Worm (Caenorhabditis elegans) whole organism, L4 larva: Measurements from ENCODE around the gene K07C11.8.

Source experiments
- F37D6.2 ChIP-seq: sonication (generic microtip); optimal IDR thresholded peaks from 2 replicates; lab custom pipeline; 2016; ENCODE audit warnings: mild to moderate bottlenecking, missing genetic modification characterization, missing compliant biosample characterization
- F49E8.2 ChIP-seq: sonication (generic microtip); optimal IDR thresholded peaks from 2 replicates; lab custom pipeline; 2016; ENCODE audit warnings: missing compliant biosample characterization, mild to moderate bottlenecking, missing genetic modification characterization, borderline replicate concordance
- Y48G9A.11 ChIP-seq: fragments of 200-800 bp; sonication (Bioruptor generic); IDR thresholded peaks from 2 replicates; pipeline ENCODE4 v1.3.6; 2022; ENCODE audit warnings: missing genetic modification reagents, missing genetic modification characterization, missing compliant biosample characterization
- ZK546.5 ChIP-seq, 2 experiments: sonication (generic microtip); optimal IDR thresholded peaks; 2 replicates each; lab custom pipeline; 2017; ENCODE audit warnings: missing biosample characterization in 2 of 2, missing genetic modification characterization in 2 of 2
- dpl-1 ChIP-seq: fragments of 150-350 bp; optimal IDR thresholded peaks from 2 replicates; lab custom pipeline; 2014; ENCODE audit warnings: missing biosample characterization, missing genetic modification reagents, missing genetic modification characterization
- fkh-10 ChIP-seq: fragments of 150-350 bp; optimal IDR thresholded peaks from 2 replicates; lab custom pipeline; 2014; ENCODE audit warnings: missing biosample characterization, missing genetic modification reagents, missing genetic modification characterization
- fos-1 ChIP-seq: fragments of 150-350 bp; optimal IDR thresholded peaks from 2 replicates; lab custom pipeline; 2014; ENCODE audit warnings: missing biosample characterization, missing genetic modification characterization
- nhr-102 ChIP-seq: sonication (generic microtip); optimal IDR thresholded peaks from 2 replicates; lab custom pipeline; 2016; ENCODE audit warnings: mild to moderate bottlenecking, missing genetic modification characterization, moderate library complexity, missing compliant biosample characterization
- rbr-2 ChIP-seq: sonication (generic microtip); optimal IDR thresholded peaks from 2 replicates; lab custom pipeline; 2016; ENCODE audit warnings: missing genotype, missing genetic modification characterization, missing compliant biosample characterization
- ztf-7 ChIP-seq: fragments of 150-350 bp; optimal IDR thresholded peaks from 2 replicates; lab custom pipeline; 2014; ENCODE audit warnings: missing biosample characterization, missing genetic modification characterization

DNA sequence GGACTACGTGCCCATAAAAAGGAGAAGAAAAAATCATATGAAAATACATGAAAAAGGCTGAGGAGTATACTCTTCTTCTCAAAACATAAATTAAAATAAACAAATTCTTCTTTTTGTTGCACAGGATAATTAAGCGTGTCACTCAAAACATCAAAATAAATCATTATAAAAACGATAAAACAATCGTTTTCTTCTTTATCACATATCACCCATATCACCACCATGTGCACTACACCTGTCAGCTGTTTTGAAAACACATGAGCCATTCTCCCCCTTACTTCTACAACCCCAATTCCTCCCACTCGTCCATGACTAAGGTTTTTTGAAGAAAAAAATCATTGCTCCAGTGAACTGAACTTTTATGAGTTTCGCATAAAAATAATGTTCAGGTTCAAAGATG, 34.8 kb upstream of the K07C11.8 start:
- TF ChIP-seq dpl-1 (GFP tag; lab: Kevin White, UChicago): no peak
- TF ChIP-seq Y48G9A.11: no peak
- no peak for TF ChIP-seq F49E8.2 (tag; lab: Kevin White, UChicago)
- no peak for TF ChIP-seq ztf-7 (tag; lab: Kevin White, UChicago)
- TF ChIP-seq F37D6.2 (tag; lab: Kevin White, UChicago): no peak
- TF ChIP-seq fkh-10 (GFP tag; lab: Kevin White, UChicago): no peak
- no peak for TF ChIP-seq rbr-2 (tag; lab: Kevin White, UChicago)
- no peak for TF ChIP-seq fos-1
- no peak for TF ChIP-seq nhr-102
- no peak for TF ChIP-seq ZK546.5 (tag; optimal IDR thresholded peaks at IDR 0.05; lab: Kevin White, UChicago)
